Fruit fly (Drosophila melanogaster) whole organism, wandering third instar larva: ENCODE results near the gene Sf3b3.

ENCODE experiments used
- Abd-B ChIP-seq: fragments of >200 bp; optimal IDR thresholded peaks from 2 replicates; lab custom pipeline; 2017; ENCODE audit warnings: missing biosample characterization, missing genetic modification characterization
- CG32264 ChIP-seq: fragments of 200-800 bp; sonication (Bioruptor generic); optimal IDR thresholded peaks from 2 replicates; lab custom pipeline; 2016; ENCODE audit warnings: missing biosample characterization, missing genetic modification characterization
- CG9705 ChIP-seq: fragments of 200-800 bp; sonication (Bioruptor generic); optimal IDR thresholded peaks from 2 replicates; lab custom pipeline; 2018; ENCODE audit warnings: missing biosample characterization, mild to moderate bottlenecking, missing genetic modification characterization
- CrebA ChIP-seq: fragments of 200-800 bp; sonication (Bioruptor generic); optimal IDR thresholded peaks from 2 replicates; lab custom pipeline; 2016; ENCODE audit warnings: missing biosample characterization, mild to moderate bottlenecking, missing genetic modification characterization, borderline replicate concordance
- Dfd ChIP-seq: fragments of >200 bp; optimal IDR thresholded peaks from 2 replicates; lab custom pipeline; 2017; ENCODE audit warnings: missing biosample characterization, missing genetic modification characterization
- Dif ChIP-seq: fragments of 200-275, 200-300 bp; sonication (Bioruptor generic); optimal IDR thresholded peaks from 2 replicates; lab custom pipeline; 2018; ENCODE audit warnings: missing biosample characterization, missing genetic modification characterization; ENCODE audit not compliant: partially characterized antibody
- GATAd ChIP-seq: sonication (Bioruptor generic); optimal IDR thresholded peaks from 2 replicates; lab custom pipeline; 2016; ENCODE audit warnings: missing biosample characterization, missing genetic modification characterization
- HLH106 ChIP-seq: fragments of 200-800 bp; optimal IDR thresholded peaks from 3 replicates; lab custom pipeline; 2019; ENCODE audit warnings: missing biosample characterization, mild to moderate bottlenecking, missing genetic modification characterization, moderate library complexity
- Hnf4 ChIP-seq: fragments of 200-800 bp; sonication (Bioruptor generic); optimal IDR thresholded peaks from 2 replicates; lab custom pipeline; 2016; ENCODE audit warnings: missing biosample characterization, mild to moderate bottlenecking, missing genetic modification characterization
- Hr78 ChIP-seq: fragments of >200 bp; optimal IDR thresholded peaks from 2 replicates; lab custom pipeline; 2017; ENCODE audit warnings: missing biosample characterization, missing genetic modification characterization
- Hr83 ChIP-seq: fragments of 200-300 bp; sonication (Bioruptor generic); optimal IDR thresholded peaks from 2 replicates; lab custom pipeline; 2016; ENCODE audit warnings: missing biosample characterization, mild to moderate bottlenecking, missing genetic modification characterization, moderate library complexity; ENCODE audit not compliant: poor library complexity, severe bottlenecking
- Jra ChIP-seq: sonication (Bioruptor generic); optimal IDR thresholded peaks from 2 replicates; lab custom pipeline; 2016; ENCODE audit warnings: missing biosample characterization, missing genetic modification characterization
- Mio ChIP-seq: sonication (Bioruptor generic); optimal IDR thresholded peaks from 2 replicates; lab custom pipeline; 2016; ENCODE audit warnings: missing biosample characterization, missing genetic modification characterization
- Myc ChIP-seq: fragments of >200 bp; optimal IDR thresholded peaks from 2 replicates; lab custom pipeline; 2017
- N ChIP-seq: fragments of >200 bp; optimal IDR thresholded peaks from 2 replicates; lab custom pipeline; 2018; ENCODE audit warnings: missing biosample characterization, missing external identifiers, missing genetic modification characterization
- OdsH ChIP-seq: fragments of 200-800 bp; sonication (Bioruptor generic); optimal IDR thresholded peaks from 2 replicates; lab custom pipeline; 2016; ENCODE audit warnings: missing biosample characterization, mild to moderate bottlenecking, missing genetic modification characterization
- Rel ChIP-seq, 2 experiments: fragments of 200-800 bp; sonication (Bioruptor generic) in 1 of 2; optimal IDR thresholded peaks; 2 replicates in 1 of 2; 3 replicates in 1 of 2; lab custom pipeline; 2016 to 2019; ENCODE audit warnings: mild to moderate bottlenecking in 2 of 2, missing biosample characterization in 2 of 2, missing genetic modification characterization in 2 of 2, moderate library complexity in 1 of 2
- Sp1 ChIP-seq: fragments of 200-800 bp; sonication (Bioruptor generic); optimal IDR thresholded peaks from 3 replicates; lab custom pipeline; 2019; ENCODE audit warnings: missing biosample characterization, mild to moderate bottlenecking, missing genetic modification characterization, moderate library complexity
- Vsx2 ChIP-seq: fragments of 200-300, 225-300 bp; sonication (Bioruptor generic); optimal IDR thresholded peaks from 2 replicates; lab custom pipeline; 2018; ENCODE audit warnings: missing biosample characterization, missing genetic modification characterization; ENCODE audit not compliant: partially characterized antibody
- br ChIP-seq: fragments of 200-800 bp; sonication (Bioruptor generic); optimal IDR thresholded peaks from 2 replicates; lab custom pipeline; 2016; ENCODE audit warnings: missing biosample characterization, missing genetic modification characterization
- brk ChIP-seq: fragments of 200-800 bp; sonication (Bioruptor generic); optimal IDR thresholded peaks from 2 replicates; lab custom pipeline; 2016; ENCODE audit warnings: missing biosample characterization, mild to moderate bottlenecking, missing genetic modification characterization
- dl ChIP-seq, 2 experiments: fragments of 175-275, 200-275 bp in 1 of 2; fragments of 200-275 bp in 1 of 2; sonication (Bioruptor generic); optimal IDR thresholded peaks; lab custom pipeline; 2018; ENCODE audit warnings: mild to moderate bottlenecking in 2 of 2, missing biosample characterization in 2 of 2, missing genetic modification characterization in 2 of 2, moderate library complexity in 2 of 2; ENCODE audit not compliant: partially characterized antibody in 2 of 2, insufficient read depth in 1 of 2
- dmrt93B ChIP-seq: fragments of 200-800 bp; sonication (Bioruptor generic); optimal IDR thresholded peaks from 2 replicates; lab custom pipeline; 2018; ENCODE audit warnings: missing biosample characterization, mild to moderate bottlenecking, missing genetic modification characterization
- dsf ChIP-seq: sonication (Bioruptor generic); optimal IDR thresholded peaks from 2 replicates; lab custom pipeline; 2016; ENCODE audit warnings: missing biosample characterization, missing genetic modification characterization, borderline replicate concordance
- ey ChIP-seq: fragments of 200-800 bp; sonication (Bioruptor generic); optimal IDR thresholded peaks from 2 replicates; lab custom pipeline; 2016; ENCODE audit warnings: missing biosample characterization, missing genetic modification characterization
- foxo ChIP-seq, 2 experiments: fragments of 200-800 bp; sonication (Bioruptor generic); optimal IDR thresholded peaks; 2 replicates in 1 of 2; 3 replicates in 1 of 2; lab custom pipeline; 2016 to 2017; ENCODE audit warnings: missing biosample characterization in 2 of 2, missing genetic modification characterization in 2 of 2
- fru ChIP-seq: fragments of 200-800 bp; sonication (Bioruptor generic); optimal IDR thresholded peaks from 3 replicates; lab custom pipeline; 2016; ENCODE audit warnings: missing biosample characterization, mild to moderate bottlenecking, missing genetic modification characterization
- h ChIP-seq: fragments of 200-800 bp; sonication (Bioruptor generic); optimal IDR thresholded peaks from 3 replicates; lab custom pipeline; 2016; ENCODE audit warnings: missing biosample characterization, mild to moderate bottlenecking, missing genetic modification characterization
- jim ChIP-seq: fragments of 175-275, 200-325 bp; sonication (Bioruptor generic); optimal IDR thresholded peaks from 2 replicates; lab custom pipeline; 2016; ENCODE audit warnings: missing biosample characterization, mild to moderate bottlenecking, missing genetic modification characterization
- lola ChIP-seq: fragments of >200 bp; optimal IDR thresholded peaks from 2 replicates; lab custom pipeline; 2017; ENCODE audit warnings: missing biosample characterization, missing genetic modification characterization
- pan ChIP-seq: fragments of >200 bp; optimal IDR thresholded peaks from 2 replicates; lab custom pipeline; 2017
- psq ChIP-seq: fragments of 200-800 bp; sonication (Bioruptor generic); optimal IDR thresholded peaks from 3 replicates; lab custom pipeline; 2017; ENCODE audit warnings: missing biosample characterization, mild to moderate bottlenecking, missing genetic modification characterization, moderate library complexity
- rgr ChIP-seq: fragments of 200-800 bp; sonication (Bioruptor generic); optimal IDR thresholded peaks from 3 replicates; lab custom pipeline; 2016; ENCODE audit warnings: missing biosample characterization, mild to moderate bottlenecking, missing genetic modification characterization
- sage ChIP-seq: fragments of 200-800 bp; sonication (Bioruptor generic); optimal IDR thresholded peaks from 2 replicates; lab custom pipeline; 2016; ENCODE audit warnings: missing biosample characterization, mild to moderate bottlenecking, missing genetic modification characterization
- sv ChIP-seq: fragments of 200-800 bp; sonication (Bioruptor generic); optimal IDR thresholded peaks from 3 replicates; lab custom pipeline; 2016; ENCODE audit warnings: missing biosample characterization, missing genetic modification characterization
- tai ChIP-seq: sonication (Bioruptor generic); optimal IDR thresholded peaks from 2 replicates; lab custom pipeline; 2016; ENCODE audit warnings: missing biosample characterization, missing genetic modification characterization
- usp ChIP-seq: fragments of >200 bp; optimal IDR thresholded peaks from 2 replicates; lab custom pipeline; 2017; ENCODE audit warnings: missing biosample characterization, missing genetic modification characterization
- woc ChIP-seq: sonication (Bioruptor generic); optimal IDR thresholded peaks from 2 replicates; lab custom pipeline; 2016; ENCODE audit warnings: missing biosample characterization, mild to moderate bottlenecking, missing genetic modification characterization

Gene Sf3b3

DNA sequence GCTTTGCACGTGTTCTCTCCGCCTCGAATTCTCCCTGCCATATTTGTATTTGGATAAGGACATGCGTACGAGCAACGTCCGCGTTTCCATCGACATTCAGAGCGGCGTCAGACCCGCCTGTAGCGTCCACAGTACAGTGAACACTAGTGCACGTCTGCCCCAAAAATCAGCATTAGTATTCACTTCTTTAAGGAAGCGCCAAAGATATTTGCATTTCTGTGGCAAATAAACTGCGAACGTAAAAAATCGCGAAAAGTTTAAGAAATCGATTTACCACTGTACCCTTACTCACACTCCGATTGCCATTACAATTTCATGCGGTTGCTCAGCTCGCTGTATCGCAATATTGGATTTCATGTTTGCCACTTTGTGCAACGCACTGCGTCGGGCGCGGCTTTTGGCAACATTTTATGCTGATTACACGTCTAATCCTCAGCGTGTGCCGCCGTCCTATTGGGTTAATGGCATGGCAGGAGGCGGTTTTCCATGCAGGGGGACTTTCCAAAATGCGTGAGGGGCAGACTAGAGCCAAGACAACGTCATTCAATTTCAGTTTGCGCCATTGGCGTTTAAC is 30.4 kb downstream of the Sf3b3 start (continued):
- TF ChIP-seq N (GFP tag; lab: Kevin White, UChicago) (no peak), CG32264 (peak; percentile 94), tai (GFP tag; lab: Kevin White, UChicago) (peak; percentile 97), Jra (peak; percentile 95), psq (GFP tag; lab: Kevin White, UChicago) (peak; percentile 92), br (peak; percentile 98), CrebA (GFP tag; lab: Kevin White, UChicago) (peak; percentile 73), Mio (peak; percentile 88), dmrt93B (GFP tag; lab: Kevin White, UChicago) (peak; percentile 93), dl (GFP tag; optimal IDR thresholded peaks at IDR 0.05; lab: Kevin White, UChicago; ENCODE audit: insufficient read depth in 1 of 2, partially characterized antibody in 2 of 2) (no peak), GATAd (peak; percentile 78)

- peak; percentile 39 for TF ChIP-seq psq (GFP tag; lab: Kevin White, UChicago)
- TF ChIP-seq HLH106 (tag; lab: Kevin White, UChicago): peak; percentile 87
- no peak for TF ChIP-seq jim (GFP tag; lab: Kevin White, UChicago)
- peak; percentile 65 for TF ChIP-seq br
- peak; percentile 13 for TF ChIP-seq Jra
- no peak for TF ChIP-seq lola (GFP tag; lab: Kevin White, UChicago)
- TF ChIP-seq pan (lab: Kevin White, UChicago): no peak
- no peak for TF ChIP-seq N (GFP tag; lab: Kevin White, UChicago)
- TF ChIP-seq Rel (GFP tag; optimal IDR thresholded peaks at IDR 0.05; lab: Kevin White, UChicago): no peak
- peak; percentile 19 for TF ChIP-seq Rel (tag; optimal IDR thresholded peaks at IDR 0.05; lab: Kevin White, UChicago)
- no peak for TF ChIP-seq Myc
- peak; percentile 55 for TF ChIP-seq sage (GFP tag; lab: Kevin White, UChicago)
- peak; percentile 77 for TF ChIP-seq OdsH
- peak; percentile 7 for TF ChIP-seq brk
- TF ChIP-seq CrebA (GFP tag; lab: Kevin White, UChicago): no peak
- no peak for TF ChIP-seq dsf
- peak; percentile 46 for TF ChIP-seq Hnf4
- peak; percentile 78 for TF ChIP-seq ey
- peak in 1 of 2 experiments; percentile 74 for TF ChIP-seq foxo (GFP tag; optimal IDR thresholded peaks at IDR 0.05; lab: Kevin White, UChicago)
- TF ChIP-seq Abd-B: no peak
- no peak for TF ChIP-seq GATAd
- no peak for TF ChIP-seq Hr78 (GFP tag; lab: Kevin White, UChicago)
- peak; percentile 28 for TF ChIP-seq woc
- TF ChIP-seq CG32264: no peak
- TF ChIP-seq CG9705 (GFP tag; lab: Kevin White, UChicago): peak; percentile 62
- TF ChIP-seq sv (GFP tag; lab: Kevin White, UChicago): no peak
- no peak for TF ChIP-seq Mio
- no peak for TF ChIP-seq Dif
- TF ChIP-seq usp: no peak
- no peak for TF ChIP-seq Vsx2
- TF ChIP-seq Dfd (GFP tag; lab: Kevin White, UChicago): no peak
- peak; percentile 78 for TF ChIP-seq fru
- no peak for TF ChIP-seq Hr83
- peak; percentile 76 for TF ChIP-seq h (GFP tag; lab: Kevin White, UChicago)
- no peak for TF ChIP-seq dl (GFP tag; optimal IDR thresholded peaks at IDR 0.05; lab: Kevin White, UChicago; ENCODE audit: insufficient read depth in 1 of 2, partially characterized antibody in 2 of 2)
- TF ChIP-seq tai (GFP tag; lab: Kevin White, UChicago): peak; percentile 33
- peak; percentile 65 for TF ChIP-seq dmrt93B (GFP tag; lab: Kevin White, UChicago)
- TF ChIP-seq Sp1 (GFP tag; lab: Kevin White, UChicago): peak; percentile 86
- TF ChIP-seq rgr (GFP tag; lab: Kevin White, UChicago): peak; percentile 72
Observed at dm6 chr3L:801860-802462, 31.2 kb downstream of the Sf3b3 start.
